Fruit fly (Drosophila melanogaster) whole organism, embryonic: ENCODE data around the gene Rlb1.

ENCODE experiments used
- Atf6 ChIP-seq: fragments of 200-800 bp; sonication (Bioruptor generic); IDR thresholded peaks from 2 replicates; pipeline ENCODE4 v1.3.6; 2022; ENCODE audit warnings: missing biosample characterization, missing genetic modification characterization
- Blimp-1 ChIP-seq: fragments of 200-800 bp; sonication (Bioruptor generic); optimal IDR thresholded peaks from 3 replicates; lab custom pipeline; 2018; ENCODE audit warnings: missing biosample characterization, missing genetic modification characterization, mild to moderate bottlenecking, moderate library complexity, missing genetic modification reagents
- BtbVII ChIP-seq: fragments of 200-800 bp; sonication (Bioruptor generic); optimal IDR thresholded peaks from 3 replicates; lab custom pipeline; 2017; ENCODE audit warnings: missing biosample characterization, mild to moderate bottlenecking, missing genetic modification characterization
- CG10431 ChIP-seq: fragments of 200-800 bp; sonication (Bioruptor generic); optimal IDR thresholded peaks from 3 replicates; lab custom pipeline; 2018; ENCODE audit warnings: missing biosample characterization, mild to moderate bottlenecking, missing genetic modification characterization
- CG11085 ChIP-seq: fragments of 200-800 bp; sonication (Bioruptor generic); IDR thresholded peaks from 2 replicates; pipeline ENCODE4 v1.3.6; 2022; ENCODE audit warnings: missing biosample characterization, missing genetic modification characterization
- CG1233 ChIP-seq: fragments of 200-800 bp; sonication (Bioruptor generic); optimal IDR thresholded peaks from 4 replicates; lab custom pipeline; 2018; ENCODE audit warnings: missing biosample characterization, mild to moderate bottlenecking, missing genetic modification characterization
- CG12769 ChIP-seq: fragments of 200-800 bp; sonication (Bioruptor generic); optimal IDR thresholded peaks from 2 replicates; lab custom pipeline; 2019; ENCODE audit warnings: missing biosample characterization, mild to moderate bottlenecking, missing genetic modification characterization, moderate library complexity
- CG15269 ChIP-seq: fragments of 200-800 bp; sonication (Bioruptor generic); optimal IDR thresholded peaks from 2 replicates; lab custom pipeline; 2018; ENCODE audit warnings: missing biosample characterization, mild to moderate bottlenecking, missing genetic modification characterization, moderate library complexity
- CG15479 ChIP-seq: fragments of 200-800 bp; sonication (Bioruptor generic); optimal IDR thresholded peaks from 3 replicates; lab custom pipeline; 2019; ENCODE audit warnings: missing biosample characterization, mild to moderate bottlenecking, missing genetic modification characterization, moderate library complexity
- CG1792 ChIP-seq: fragments of 200-800 bp; sonication (Bioruptor generic); optimal IDR thresholded peaks from 2 replicates; lab custom pipeline; 2016; ENCODE audit warnings: missing biosample characterization, missing genetic modification characterization
- CG18011 ChIP-seq: fragments of 200-800 bp; sonication (Bioruptor generic); optimal IDR thresholded peaks from 2 replicates; lab custom pipeline; 2017; ENCODE audit warnings: missing biosample characterization, missing genetic modification characterization, mild to moderate bottlenecking, moderate library complexity, missing genotype
- CG18764 ChIP-seq: fragments of 200-800 bp; sonication (Bioruptor generic); optimal IDR thresholded peaks from 3 replicates; lab custom pipeline; 2016; ENCODE audit warnings: missing biosample characterization, missing genetic modification characterization
- CG2199 ChIP-seq: fragments of 200-800 bp; sonication (Bioruptor generic); IDR thresholded peaks from 3 replicates; pipeline ENCODE4 v1.3.6; 2022; ENCODE audit warnings: missing biosample characterization, missing genetic modification characterization
- CG2875 ChIP-seq: fragments of 200-800 bp; sonication (Bioruptor generic); optimal IDR thresholded peaks from 2 replicates; lab custom pipeline; 2017; ENCODE audit warnings: missing biosample characterization, mild to moderate bottlenecking, missing genetic modification characterization, missing genetic modification reagents
- CG31365 ChIP-seq: fragments of 200-800 bp; sonication (Bioruptor generic); optimal IDR thresholded peaks from 2 replicates; lab custom pipeline; 2018; ENCODE audit warnings: missing biosample characterization, mild to moderate bottlenecking, missing genetic modification characterization
- CG32767 ChIP-seq: fragments of 200-800 bp; sonication (Bioruptor generic); IDR thresholded peaks from 2 replicates; pipeline ENCODE4 v1.3.6; 2022; ENCODE audit warnings: missing biosample characterization, missing genetic modification characterization
- CG3847 ChIP-seq: fragments of 200-800 bp; sonication (Bioruptor generic); IDR thresholded peaks from 2 replicates; pipeline ENCODE4 v1.3.6; 2022; ENCODE audit warnings: missing biosample characterization, missing genetic modification characterization
- CG6254 ChIP-seq: fragments of 200-800 bp; sonication (Bioruptor generic); optimal IDR thresholded peaks from 3 replicates; lab custom pipeline; 2017; ENCODE audit warnings: mild to moderate bottlenecking, missing biosample characterization, missing genetic modification reagents, missing genetic modification characterization
- CG8388 ChIP-seq: fragments of 200-800 bp; sonication (Bioruptor generic); optimal IDR thresholded peaks from 2 replicates; lab custom pipeline; 2019; ENCODE audit warnings: missing biosample characterization, mild to moderate bottlenecking, missing genetic modification characterization, moderate library complexity
- CG9215 ChIP-seq: fragments of 200-800 bp; sonication (Bioruptor generic); IDR thresholded peaks from 2 replicates; pipeline ENCODE4 v1.3.6; 2022; ENCODE audit warnings: missing biosample characterization, missing genetic modification characterization
- Doc2 ChIP-seq: fragments of 200-800 bp; sonication (Bioruptor generic); IDR thresholded peaks from 2 replicates; pipeline ENCODE4 v1.3.6; 2022; ENCODE audit warnings: missing biosample characterization, missing genetic modification characterization
- Fer2 ChIP-seq: fragments of 200-800 bp; sonication (Bioruptor generic); optimal IDR thresholded peaks from 2 replicates; lab custom pipeline; 2018; ENCODE audit warnings: missing biosample characterization, mild to moderate bottlenecking, missing genetic modification characterization, moderate library complexity
- Fer3 ChIP-seq: fragments of 200-800 bp; sonication (Bioruptor generic); optimal IDR thresholded peaks from 2 replicates; lab custom pipeline; 2018; ENCODE audit warnings: missing biosample characterization, mild to moderate bottlenecking, missing genetic modification characterization, moderate library complexity
- Gsc ChIP-seq: fragments of 200-800 bp; sonication (Bioruptor generic); IDR thresholded peaks from 2 replicates; pipeline ENCODE4 v1.3.6; 2022; ENCODE audit warnings: missing biosample characterization, missing genetic modification characterization
- HLHmδ ChIP-seq: fragments of 200-800 bp; sonication (Bioruptor generic); optimal IDR thresholded peaks from 2 replicates; lab custom pipeline; 2018; ENCODE audit warnings: missing biosample characterization, mild to moderate bottlenecking, missing genetic modification characterization, moderate library complexity
- Meics ChIP-seq: fragments of 200-800 bp; sonication (Bioruptor generic); optimal IDR thresholded peaks from 2 replicates; lab custom pipeline; 2017; ENCODE audit warnings: missing biosample characterization, mild to moderate bottlenecking, missing genetic modification characterization
- PHDP ChIP-seq: fragments of 200-800 bp; sonication (Bioruptor generic); optimal IDR thresholded peaks from 3 replicates; lab custom pipeline; 2018; ENCODE audit warnings: missing biosample characterization, mild to moderate bottlenecking, missing genetic modification characterization, moderate library complexity
- Sin3A ChIP-seq: fragments of >200 bp; optimal IDR thresholded peaks from 2 replicates; lab custom pipeline; 2018
- Usf ChIP-seq: fragments of 200-800 bp; sonication (Bioruptor generic); optimal IDR thresholded peaks from 2 replicates; lab custom pipeline; 2017; ENCODE audit warnings: missing genotype, missing biosample characterization, missing genetic modification characterization
- ac ChIP-seq: fragments of 200-800 bp; sonication (Bioruptor generic); optimal IDR thresholded peaks from 3 replicates; lab custom pipeline; 2017; ENCODE audit warnings: missing biosample characterization, mild to moderate bottlenecking, missing genetic modification characterization
- al ChIP-seq: fragments of 200-800 bp; sonication (Bioruptor generic); IDR thresholded peaks from 2 replicates; pipeline ENCODE4 v1.3.6; 2022; ENCODE audit warnings: missing biosample characterization, missing genetic modification characterization
- amos ChIP-seq: fragments of 200-800 bp; sonication (Bioruptor generic); IDR thresholded peaks from 2 replicates; pipeline ENCODE4 v1.3.6; 2022; ENCODE audit warnings: missing biosample characterization, missing genetic modification characterization; ENCODE audit not compliant: partially characterized antibody
- ase ChIP-seq: fragments of 200-800 bp; sonication (Bioruptor generic); IDR thresholded peaks from 3 replicates; pipeline ENCODE4 v1.3.6; 2022; ENCODE audit warnings: missing biosample characterization, missing genetic modification characterization
- az2 ChIP-seq: fragments of 200-800 bp; sonication (Bioruptor generic); optimal IDR thresholded peaks from 3 replicates; lab custom pipeline; 2016; ENCODE audit warnings: missing biosample characterization, missing genetic modification characterization
- bbx ChIP-seq: fragments of 200-800 bp; sonication (Bioruptor generic); IDR thresholded peaks from 2 replicates; pipeline ENCODE4 v1.3.6; 2022; ENCODE audit warnings: missing biosample characterization, missing genetic modification characterization; ENCODE audit not compliant: partially characterized antibody
- chif ChIP-seq, 2 experiments: fragments of 200-800 bp; sonication (Bioruptor generic); optimal IDR thresholded peaks; 3 replicates each; lab custom pipeline; 2016; ENCODE audit warnings: missing biosample characterization in 2 of 2, missing genetic modification characterization in 2 of 2
- crp ChIP-seq, 2 experiments: fragments of 200-800 bp; sonication (Bioruptor generic); optimal IDR thresholded peaks; 2 replicates in 1 of 2; 3 replicates in 1 of 2; lab custom pipeline; 2017; ENCODE audit warnings: missing biosample characterization in 2 of 2, missing genetic modification characterization in 2 of 2, mild to moderate bottlenecking in 1 of 2, moderate library complexity in 1 of 2
- emc ChIP-seq: fragments of 200-800 bp; sonication (Bioruptor generic); optimal IDR thresholded peaks from 2 replicates; lab custom pipeline; 2016; ENCODE audit warnings: missing biosample characterization, missing genetic modification characterization
- ems ChIP-seq: fragments of 200-800 bp; sonication (Bioruptor generic); optimal IDR thresholded peaks from 3 replicates; lab custom pipeline; 2016; ENCODE audit warnings: missing biosample characterization, missing genetic modification characterization
- fru ChIP-seq: fragments of >200 bp; optimal IDR thresholded peaks from 2 replicates; lab custom pipeline; 2017
- grau ChIP-seq: fragments of 200-800 bp; optimal IDR thresholded peaks from 3 replicates; lab custom pipeline; 2019; ENCODE audit warnings: missing biosample characterization, mild to moderate bottlenecking, missing genetic modification characterization, moderate library complexity
- hb ChIP-seq: fragments of 200-800 bp; sonication (Bioruptor generic); IDR thresholded peaks from 3 replicates; pipeline ENCODE4 v1.3.6; 2022; ENCODE audit warnings: missing biosample characterization, missing genetic modification characterization; ENCODE audit not compliant: partially characterized antibody
- jing ChIP-seq: fragments of 200-800 bp; sonication (Bioruptor generic); optimal IDR thresholded peaks from 2 replicates; lab custom pipeline; 2018; ENCODE audit warnings: missing biosample characterization, mild to moderate bottlenecking, missing genetic modification characterization
- pho ChIP-seq: fragments of 200-800 bp; sonication (Bioruptor generic); optimal IDR thresholded peaks from 2 replicates; lab custom pipeline; 2016; ENCODE audit warnings: missing biosample characterization, missing genetic modification characterization
- slp2 ChIP-seq: fragments of 200-800 bp; sonication (Bioruptor generic); optimal IDR thresholded peaks from 2 replicates; lab custom pipeline; 2016; ENCODE audit warnings: missing biosample characterization, missing genetic modification characterization
- ssp ChIP-seq: fragments of 200-800 bp; sonication (Bioruptor generic); IDR thresholded peaks from 2 replicates; pipeline ENCODE4 v1.3.6; 2022; ENCODE audit warnings: missing biosample characterization, missing genetic modification characterization
- stwl ChIP-seq: fragments of 200-800 bp; sonication (Bioruptor generic); optimal IDR thresholded peaks from 3 replicates; lab custom pipeline; 2018; ENCODE audit warnings: missing biosample characterization, mild to moderate bottlenecking, missing genetic modification characterization, moderate library complexity
- tio ChIP-seq: fragments of 200-800 bp; sonication (Bioruptor generic); optimal IDR thresholded peaks from 2 replicates; lab custom pipeline; 2017; ENCODE audit warnings: missing biosample characterization, missing genetic modification characterization, inconsistent platforms
- tll ChIP-seq, 2 experiments: fragments of 200-800 bp in 1 of 2; fragments of >200 bp in 1 of 2; sonication (Bioruptor generic) in 1 of 2; optimal IDR thresholded peaks; 2 replicates each; lab custom pipeline; 2017 to 2019; ENCODE audit warnings: missing biosample characterization in 2 of 2, missing genetic modification characterization in 2 of 2, mild to moderate bottlenecking in 1 of 2, moderate library complexity in 1 of 2
- wek ChIP-seq: fragments of 200-800 bp; sonication (Bioruptor generic); optimal IDR thresholded peaks from 3 replicates; lab custom pipeline; 2018; ENCODE audit warnings: missing biosample characterization, mild to moderate bottlenecking, missing genetic modification characterization, moderate library complexity

The Rlb1 gene

DNA sequence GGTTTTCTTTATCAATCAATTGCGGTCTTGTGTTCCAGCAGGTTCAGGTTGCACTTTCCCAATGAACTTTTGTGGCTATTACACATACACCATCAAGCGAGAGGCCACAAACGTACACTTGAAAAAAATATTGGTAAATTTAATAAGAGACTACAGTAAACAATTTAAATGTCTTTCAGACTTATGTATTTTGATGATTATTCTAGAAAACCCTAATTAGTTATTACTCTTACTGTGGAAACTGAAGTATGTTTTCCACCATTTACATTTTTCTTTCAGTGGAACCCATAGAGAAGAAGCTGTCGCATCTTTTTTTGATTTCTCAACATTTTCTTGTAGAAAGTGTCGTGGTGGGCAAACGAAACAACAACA lies 21.0 kb downstream of the Rlb1 start (continued):
- TF ChIP-seq bbx (GFP tag; lab: Robert Waterston, UW) (no peak), CG3847 (no peak; the same call in 1 of the 2 replicates), HLHmδ (GFP tag; lab: Kevin White, UChicago) (no peak), BtbVII (GFP tag; lab: Kevin White, UChicago) (peak; percentile 85), CG12769 (peak; percentile 76), Gsc (GFP tag; lab: Robert Waterston, UW) (no peak; the same call in 1 of the 2 replicates), slp2 (GFP tag; lab: Kevin White, UChicago) (peak; percentile 88), ssp (GFP tag; lab: Robert Waterston, UW) (peak; percentile 82), fru (lab: Kevin White, UChicago) (no peak), CG2199 (peak; percentile 83; the same call in 2 of the 3 replicates), Fer2 (tag; lab: Kevin White, UChicago) (peak; percentile 75), Fer3 (tag; lab: Kevin White, UChicago) (peak; percentile 94), tio (peak; percentile 93), stwl (tag; lab: Kevin White, UChicago) (no peak), al (GFP tag; lab: Robert Waterston, UW) (peak; percentile 84), CG15269 (tag; lab: Kevin White, UChicago) (peak; percentile 95), CG6254 (GFP tag; lab: Kevin White, UChicago) (peak; percentile 93), hb (no peak), Meics (GFP tag; lab: Kevin White, UChicago) (peak; percentile 86), CG9215 (GFP tag; lab: Robert Waterston, UW) (no peak), wek (GFP tag; lab: Kevin White, UChicago) (peak; percentile 74), chif (GFP tag; optimal IDR thresholded peaks at IDR 0.05; lab: Kevin White, UChicago) (peak; percentile 91 to 95), Doc2 (peak; percentile 31; the same call in 1 of the 2 replicates), CG18764 (GFP tag; lab: Kevin White, UChicago) (peak; percentile 88), CG11085 (GFP tag; lab: Robert Waterston, UW) (peak; percentile 78), tll (GFP tag; optimal IDR thresholded peaks at IDR 0.05; lab: Kevin White, UChicago) (no peak), emc (GFP tag; lab: Kevin White, UChicago) (peak; percentile 86), CG10431 (GFP tag; lab: Kevin White, UChicago) (peak; percentile 82), CG2875 (peak; percentile 93), ems (peak; percentile 9), CG31365 (tag; lab: Kevin White, UChicago) (peak; percentile 57), ase (GFP tag; lab: Robert Waterston, UW) (peak; percentile 93), Usf (GFP tag; lab: Kevin White, UChicago) (peak; percentile 52), CG15479 (GFP tag; lab: Kevin White, UChicago) (no peak), CG32767 (GFP tag; lab: Robert Waterston, UW) (peak; percentile 74; the same call in 1 of the 2 replicates), Sin3A (lab: Kevin White, UChicago) (no peak), CG1792 (peak; percentile 92), grau (tag; lab: Kevin White, UChicago) (peak; percentile 91), CG18011 (GFP tag; lab: Kevin White, UChicago) (peak; percentile 49), crp (GFP tag; optimal IDR thresholded peaks at IDR 0.05; lab: Kevin White, UChicago) (peak in 1 of 2 experiments; percentile 46), jing (GFP tag; lab: Kevin White, UChicago) (peak; percentile 86), CG8388 (peak; percentile 96), Blimp-1 (GFP tag; lab: Kevin White, UChicago) (peak; percentile 96), CG1233 (GFP tag; lab: Kevin White, UChicago) (peak; percentile 88), PHDP (tag; lab: Kevin White, UChicago) (peak; percentile 96), Atf6 (GFP tag; lab: Robert Waterston, UW) (peak; percentile 89), pho (peak; percentile 83), az2 (GFP tag; lab: Kevin White, UChicago) (peak; percentile 96), ac (GFP tag; lab: Kevin White, UChicago) (peak; percentile 2), amos (GFP tag; lab: Robert Waterston, UW) (no peak)
